Worm (Caenorhabditis elegans): ENCODE results near the gene Y47D7A.12.
"Not testable (repeated sequence)": the region's sequence is repeated elsewhere in the genome, so short reads cannot be mapped to it uniquely, and the experiment has no call there.

Gene Y47D7A.12

DNA sequence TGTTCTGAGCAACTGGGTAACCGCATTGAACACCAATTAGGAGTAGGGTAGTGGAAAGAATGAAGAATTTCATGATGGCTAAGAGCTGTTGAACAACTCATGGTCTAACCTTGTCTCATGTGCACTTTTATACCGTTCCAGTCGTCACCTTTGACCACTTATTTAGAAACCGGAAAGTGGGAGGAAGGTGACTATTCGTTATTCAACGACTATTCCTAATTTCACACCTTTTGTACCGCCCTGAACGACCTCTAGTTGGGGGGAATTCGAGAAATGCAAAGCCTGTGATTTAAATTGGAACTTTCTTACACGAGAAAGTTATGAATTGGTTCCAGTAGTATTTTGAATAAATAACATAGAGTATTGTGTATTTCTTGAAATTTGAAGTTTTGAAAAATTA, at the start of gene Y47D7A.12:
TSS of gene Y47D7A.12 (minus strand) at position 101 of the 400 bp plus-strand sequence.
- no peak for TF ChIP-seq pqm-1 (tag; optimal IDR thresholded peaks at IDR 0.05)
- TF ChIP-seq nhr-23 (tag; optimal IDR thresholded peaks at IDR 0.05) = no peak
- no peak for TF ChIP-seq sea-2 (GFP tag; optimal IDR thresholded peaks at IDR 0.05)
- TF ChIP-seq lin-39 (tag; optimal IDR thresholded peaks at IDR 0.05) = no peak
- no peak for TF ChIP-seq nhr-237 (tag; optimal IDR thresholded peaks at IDR 0.05)
- TF ChIP-seq elt-3 (tag; optimal IDR thresholded peaks at IDR 0.05) = no peak
- TF ChIP-seq unc-62 (GFP tag; optimal IDR thresholded peaks at IDR 0.05) = no peak
- TF ChIP-seq zag-1 (tag; optimal IDR thresholded peaks at IDR 0.05) = no peak
- no peak for TF ChIP-seq aly-2 (tag; optimal IDR thresholded peaks at IDR 0.05)
- no peak for TF ChIP-seq ztf-11 (tag; optimal IDR thresholded peaks at IDR 0.05)
- TF ChIP-seq eor-1 (tag; optimal IDR thresholded peaks at IDR 0.05) = no peak
- TF ChIP-seq nhr-77 (tag; optimal IDR thresholded peaks at IDR 0.05) = no peak
- TF ChIP-seq ZK546.5 (tag; optimal IDR thresholded peaks at IDR 0.05) = no peak
- TF ChIP-seq tbx-2 (tag; optimal IDR thresholded peaks at IDR 0.05) = no peak
- no peak for TF ChIP-seq lin-15B (tag; optimal IDR thresholded peaks at IDR 0.05)
- TF ChIP-seq egl-27 (tag; optimal IDR thresholded peaks at IDR 0.05) = no peak
- no peak for TF ChIP-seq daf-12 (tag; optimal IDR thresholded peaks at IDR 0.05)
- TF ChIP-seq nhr-11 (tag; optimal IDR thresholded peaks at IDR 0.05) = no peak
- no peak for TF ChIP-seq ceh-28 (tag; optimal IDR thresholded peaks at IDR 0.05)
- TF ChIP-seq fos-1 (tag; optimal IDR thresholded peaks at IDR 0.05) = no peak

DNA sequence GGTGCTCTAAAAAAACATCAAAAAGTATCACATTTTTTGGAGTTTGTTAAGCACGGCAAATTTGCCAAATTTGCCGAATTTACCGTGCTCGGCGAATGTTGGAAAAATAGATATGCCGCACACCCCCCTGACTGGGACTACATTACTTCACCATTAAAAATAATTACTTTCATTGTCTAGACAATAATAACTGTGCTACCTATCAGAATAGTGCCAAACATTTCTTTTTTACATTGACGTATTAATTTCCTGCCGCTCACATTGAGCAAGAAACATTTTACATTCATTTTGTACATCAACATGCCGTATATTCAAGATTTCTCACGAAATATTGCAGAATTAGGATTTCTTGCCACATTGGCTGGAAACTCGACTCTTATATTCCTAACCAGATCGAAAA, 45.1 kb upstream of the Y47D7A.12 start, which contains the start of gene str-35:
TSS of gene str-35 (plus strand) at position 301 of the 400 bp plus-strand sequence.
- not testable (repeated sequence) for TF ChIP-seq nhr-67, hmg-11, mdl-1 (tag; optimal IDR thresholded peaks at IDR 0.05)

DNA sequence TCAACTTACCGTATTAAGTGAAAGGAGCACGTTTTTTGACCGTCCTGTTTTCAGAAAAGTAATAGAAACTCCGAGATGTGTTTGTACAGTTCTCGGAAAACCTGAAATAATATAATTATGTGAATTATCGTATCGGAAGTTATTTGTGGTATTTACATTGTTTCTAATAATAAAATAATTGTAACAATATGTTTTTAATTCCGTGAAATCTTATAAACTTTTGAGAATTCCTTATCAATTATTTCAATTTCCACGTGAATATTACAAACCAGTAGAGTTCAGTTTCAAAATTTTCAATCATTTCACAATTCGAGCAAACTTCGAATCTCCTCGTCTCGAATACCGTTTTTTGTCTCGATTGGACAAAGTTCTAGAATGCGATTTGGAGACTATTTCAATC, 41.6 kb upstream of the Y47D7A.12 start, which contains the start of gene T08H10.3:
TSS of gene T08H10.3 (plus strand) at position 301 of the 400 bp plus-strand sequence.
- no peak for TF ChIP-seq aly-2 (tag; optimal IDR thresholded peaks at IDR 0.05)
- no peak for TF ChIP-seq eor-1 (tag; optimal IDR thresholded peaks at IDR 0.05)
- TF ChIP-seq lsy-12 (tag; optimal IDR thresholded peaks at IDR 0.05) = no peak
- TF ChIP-seq mml-1 (tag; optimal IDR thresholded peaks at IDR 0.05) = no peak
- no peak for TF ChIP-seq jun-1 (tag; optimal IDR thresholded peaks at IDR 0.05)
- TF ChIP-seq nfya-1 (tag; optimal IDR thresholded peaks at IDR 0.05; ENCODE audit: insufficient read depth) = no peak
- TF ChIP-seq egl-27 (tag; optimal IDR thresholded peaks at IDR 0.05) = no peak
- no peak for TF ChIP-seq elt-3 (tag; optimal IDR thresholded peaks at IDR 0.05)
- no peak for TF ChIP-seq sea-2 (GFP tag; optimal IDR thresholded peaks at IDR 0.05)
- TF ChIP-seq nhr-67 (tag; optimal IDR thresholded peaks at IDR 0.05) = no peak

DNA sequence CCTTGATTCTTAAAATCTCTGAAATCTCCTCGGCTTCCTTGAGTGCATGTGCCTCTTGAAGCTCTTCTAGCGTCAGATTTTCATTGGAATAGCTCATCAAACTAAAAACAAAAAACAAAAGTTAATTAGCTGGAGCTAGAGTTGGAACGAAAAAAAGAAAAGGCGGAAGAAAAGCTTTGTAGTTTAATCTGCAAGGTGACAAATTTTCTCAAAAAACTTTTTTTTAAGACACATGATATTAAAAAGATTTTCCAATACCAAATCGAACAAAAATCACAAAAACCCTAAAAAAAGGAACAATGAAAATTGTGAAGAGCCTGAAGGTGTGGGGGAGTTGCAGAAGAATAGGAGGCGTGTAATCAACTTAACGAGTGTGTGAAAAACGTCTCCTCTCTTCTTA, 25.2 kb upstream of the Y47D7A.12 start, which contains the start of gene gnrr-5:
TSS of gene gnrr-5 (minus strand) at position 101 of the 400 bp plus-strand sequence.
- TF ChIP-seq jun-1 (tag; optimal IDR thresholded peaks at IDR 0.05) (no peak), fkh-10 (GFP tag; optimal IDR thresholded peaks at IDR 0.05) (peak; percentile 10)

DNA sequence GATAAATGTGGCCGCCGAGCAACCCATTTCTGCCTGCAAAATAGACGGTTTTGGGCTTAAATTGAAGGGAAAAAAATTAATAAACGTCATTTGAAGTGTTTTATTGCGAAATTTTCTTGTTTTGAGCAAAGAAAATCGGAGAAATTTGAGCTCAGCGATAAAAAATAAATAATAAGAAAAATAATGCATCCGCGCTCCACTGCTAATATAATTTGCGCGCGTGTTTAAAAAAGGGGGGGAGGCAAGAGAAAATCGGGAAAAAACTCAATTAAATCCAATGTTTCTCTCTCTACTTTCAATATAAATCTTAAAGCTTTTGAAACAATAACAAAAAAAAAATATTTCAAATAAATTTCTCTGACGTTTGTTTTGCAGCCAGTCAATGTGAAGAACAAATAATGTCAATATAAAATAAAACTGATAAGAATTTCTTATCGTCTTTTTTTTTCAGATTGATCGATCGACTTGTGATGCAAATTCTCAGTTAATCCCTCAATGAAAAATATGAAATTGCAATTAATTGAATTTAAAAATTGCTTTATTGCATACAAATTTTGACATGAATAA, 21.1 kb upstream of the Y47D7A.12 start, which contains the start of gene rft-2:
TSS of gene rft-2 (minus strand) at position 41 of the 567 bp plus-strand sequence.
- TF ChIP-seq R02D3.7 (tag; optimal IDR thresholded peaks at IDR 0.05) = peak; percentile 14
- TF ChIP-seq nfya-1 (tag; optimal IDR thresholded peaks at IDR 0.05; ENCODE audit: insufficient read depth) = peak; percentile 59
- no peak for TF ChIP-seq unc-39 (tag; optimal IDR thresholded peaks at IDR 0.05)
- no peak for TF ChIP-seq egl-5 (tag; optimal IDR thresholded peaks at IDR 0.05)
- TF ChIP-seq elt-2 (tag; optimal IDR thresholded peaks at IDR 0.05) = peak; percentile 65
- TF ChIP-seq ceh-28 (tag; optimal IDR thresholded peaks at IDR 0.05) = no peak
- TF ChIP-seq nhr-23 (tag; optimal IDR thresholded peaks at IDR 0.05) = no peak
- TF ChIP-seq snpc-4 (tag; optimal IDR thresholded peaks at IDR 0.05) = peak; percentile 52
- TF ChIP-seq unc-62 (GFP tag; optimal IDR thresholded peaks at IDR 0.05) = no peak
- no peak for TF ChIP-seq nhr-237 (tag; optimal IDR thresholded peaks at IDR 0.05)
- TF ChIP-seq zag-1 (tag; optimal IDR thresholded peaks at IDR 0.05) = no peak
- TF ChIP-seq egl-27 (tag; optimal IDR thresholded peaks at IDR 0.05) = no peak
- TF ChIP-seq nhr-43 (tag; optimal IDR thresholded peaks at IDR 0.05; ENCODE audit: poor library complexity, severe bottlenecking) = no peak
- no peak for TF ChIP-seq fos-1 (tag; optimal IDR thresholded peaks at IDR 0.05)
- no peak for TF ChIP-seq mdl-1 (tag; optimal IDR thresholded peaks at IDR 0.05)
- TF ChIP-seq nhr-77 (tag; optimal IDR thresholded peaks at IDR 0.05) = no peak
- TF ChIP-seq nhr-28 (tag; optimal IDR thresholded peaks at IDR 0.05) = no peak
- TF ChIP-seq mml-1 (tag; optimal IDR thresholded peaks at IDR 0.05) = no peak
- TF ChIP-seq ceh-9 (tag; optimal IDR thresholded peaks at IDR 0.05) = no peak
- TF ChIP-seq pha-4 (tag; optimal IDR thresholded peaks at IDR 0.05) = peak; percentile 85
- peak; percentile 57 for TF ChIP-seq hmg-11 (tag; optimal IDR thresholded peaks at IDR 0.05)
- no peak for TF ChIP-seq nhr-12 (tag; optimal IDR thresholded peaks at IDR 0.05)
- no peak for TF ChIP-seq nhr-25 (tag; optimal IDR thresholded peaks at IDR 0.05)
- peak; percentile 62 for TF ChIP-seq lin-15B (tag; optimal IDR thresholded peaks at IDR 0.05)
- TF ChIP-seq sea-2 (GFP tag; optimal IDR thresholded peaks at IDR 0.05) = no peak
- TF ChIP-seq ZK546.5 (tag; optimal IDR thresholded peaks at IDR 0.05) = no peak
- TF ChIP-seq eor-1 (tag; optimal IDR thresholded peaks at IDR 0.05) = no peak
- TF ChIP-seq ceh-82 (tag; optimal IDR thresholded peaks at IDR 0.05) = no peak
- TF ChIP-seq nhr-76 (tag; optimal IDR thresholded peaks at IDR 0.05) = no peak
- TF ChIP-seq nhr-67 (tag; optimal IDR thresholded peaks at IDR 0.05) = no peak
- no peak for TF ChIP-seq skn-1 (tag; optimal IDR thresholded peaks at IDR 0.05)

Data from whole organism, L3 larva.